Fruit fly (Drosophila melanogaster) S2 (cell line): ENCODE data around the gene CG18048.

Source experiments
- CG8478 ChIP-seq: fragments of >200 bp; optimal IDR thresholded peaks from 2 replicates; lab custom pipeline; 2018
- CTCF ChIP-seq, 2 experiments: fragments of >200 bp; optimal IDR thresholded peaks; 2 replicates each; lab custom pipeline; 2018

DNA sequence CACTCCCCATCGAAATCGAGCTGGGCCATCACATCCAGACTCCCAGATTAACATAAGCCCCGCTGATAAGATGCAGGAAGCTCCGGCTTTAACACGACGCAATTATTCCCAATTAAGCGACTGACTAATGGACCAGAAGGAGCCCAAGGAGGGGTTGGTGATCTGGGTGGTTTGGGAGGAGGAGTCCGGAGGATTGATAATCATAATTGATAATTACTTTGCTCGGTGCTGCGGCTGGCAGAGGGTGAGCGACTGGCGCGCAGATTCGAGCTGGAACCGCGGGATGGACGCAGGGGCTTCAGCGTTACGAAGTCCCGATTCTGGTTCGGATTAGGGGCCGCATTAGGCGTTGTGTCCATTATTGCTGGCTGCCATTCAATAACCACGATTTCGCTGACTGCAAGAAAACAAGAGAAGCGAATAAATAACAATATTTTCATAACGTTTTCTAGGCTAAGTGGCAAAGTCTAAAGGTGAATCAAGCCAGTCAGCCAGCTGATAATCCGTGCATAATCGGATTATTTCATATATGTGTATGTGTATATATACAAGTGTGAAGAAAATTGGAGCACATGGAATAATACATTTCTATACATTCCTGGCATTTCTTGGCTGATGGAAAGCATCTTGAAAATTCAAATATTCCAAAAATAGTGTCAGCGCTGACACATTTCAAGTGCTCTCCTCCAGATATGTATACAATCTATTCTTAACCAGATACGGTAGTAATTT, 47.8 kb downstream of the CG18048 start:
- TF ChIP-seq CG8478 (lab: Kevin White, UChicago) (no peak), CTCF (optimal IDR thresholded peaks at IDR 0.05; lab: Kevin White, UChicago) (no peak)
